Fruit fly (Drosophila melanogaster): ENCODE measurements around the gene CG11755.
A peak's percentile ranks its signal among the peaks of the same experiment; 100 is the strongest.

Gene CG11755

DNA sequence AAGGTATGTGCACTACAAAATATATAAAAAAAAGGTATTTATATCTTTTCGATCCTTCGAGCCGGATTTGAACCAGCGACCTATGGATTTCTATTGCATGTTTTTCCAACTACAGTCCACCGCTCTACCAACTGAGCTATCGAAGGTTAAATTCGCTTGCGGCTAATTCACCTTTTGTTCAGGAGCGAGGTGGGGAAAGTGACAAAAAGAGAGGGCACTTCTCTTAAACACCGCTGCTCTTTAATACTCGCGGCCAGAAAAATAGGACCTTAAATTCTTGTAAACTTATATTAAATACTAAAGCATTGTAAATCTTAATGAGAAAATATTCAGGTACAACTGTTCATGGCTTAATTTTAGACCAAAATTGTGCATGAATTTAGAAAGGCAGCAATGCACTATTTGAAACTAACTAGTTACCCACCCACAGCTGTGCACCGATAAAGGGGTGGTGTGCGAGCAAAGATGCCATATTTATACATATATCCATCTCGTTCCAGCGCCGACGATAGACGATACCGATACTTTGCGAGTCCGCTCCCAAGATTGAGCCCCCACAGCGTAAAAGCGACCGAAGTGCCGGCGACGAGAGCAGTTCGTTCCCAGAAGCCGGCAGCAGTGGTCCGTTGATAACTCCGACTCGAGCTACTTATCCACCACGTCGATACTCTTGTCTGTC is 7.5 kb upstream of the CG11755 start (continued):
- TF ChIP-seq CG6765 (GFP tag; optimal IDR thresholded peaks at IDR 0.05) (peak; percentile 98), sug (tag; optimal IDR thresholded peaks at IDR 0.05) (peak; percentile 93), CG11696 (GFP tag; IDR thresholded peaks at IDR 0.05) (peak; percentile 100), pita (GFP tag; optimal IDR thresholded peaks at IDR 0.05) (no peak), CG14965 (GFP tag; optimal IDR thresholded peaks at IDR 0.05; ENCODE audit: borderline replicate concordance) (peak; percentile 80), wor (GFP tag; IDR thresholded peaks at IDR 0.05) (peak; percentile 90), z (GFP tag; IDR thresholded peaks at IDR 0.05) (peak; percentile 80; the same call in 2 of the 3 replicates), CG6272 (GFP tag; IDR thresholded peaks at IDR 0.05) (peak; percentile 86), Oli (tag; optimal IDR thresholded peaks at IDR 0.05) (peak; percentile 98), Xrp1 (GFP tag; IDR thresholded peaks at IDR 0.05) (peak; percentile 99), fd102C (GFP tag; optimal IDR thresholded peaks at IDR 0.05) (peak; percentile 89), scrt (GFP tag; optimal IDR thresholded peaks at IDR 0.05) (peak; percentile 97), Tbp (GFP tag; optimal IDR thresholded peaks at IDR 0.05) (no peak), CG12104 (GFP tag; optimal IDR thresholded peaks at IDR 0.05) (peak; percentile 96), BtbVII (GFP tag; optimal IDR thresholded peaks at IDR 0.05) (peak; percentile 98), CG6654 (GFP tag; optimal IDR thresholded peaks at IDR 0.05) (peak; percentile 89), CG30431 (GFP tag; optimal IDR thresholded peaks at IDR 0.05) (peak; percentile 96), CG43689 (GFP tag; IDR thresholded peaks at IDR 0.05) (peak; percentile 92), Oaz (GFP tag; IDR thresholded peaks at IDR 0.05) (peak; percentile 88), CG18599 (GFP tag; optimal IDR thresholded peaks at IDR 0.05) (peak; percentile 99), CG18011 (GFP tag; optimal IDR thresholded peaks at IDR 0.05) (peak; percentile 90), knrl (GFP tag; IDR thresholded peaks at IDR 0.05; ENCODE audit: partially characterized antibody) (no peak; the same call in 1 of the 3 replicates), jigr1 (GFP tag; IDR thresholded peaks at IDR 0.05) (peak; percentile 80; the same call in 2 of the 3 replicates), CG17359 (tag; optimal IDR thresholded peaks at IDR 0.05) (peak; percentile 98), CG7928 (GFP tag; optimal IDR thresholded peaks at IDR 0.05) (peak; percentile 81), Hr39 (optimal IDR thresholded peaks at IDR 0.05) (no peak), Rx (GFP tag; IDR thresholded peaks at IDR 0.05) (peak; percentile 96), CG15514 (GFP tag; optimal IDR thresholded peaks at IDR 0.05) (peak; percentile 95), B-H1 (GFP tag; IDR thresholded peaks at IDR 0.05) (peak; percentile 95), CG31441 (GFP tag; IDR thresholded peaks at IDR 0.05) (peak; percentile 98), CG11093 (GFP tag; IDR thresholded peaks at IDR 0.05) (peak; percentile 90), eve (GFP tag; optimal IDR thresholded peaks at IDR 0.05) (no peak), bcd (GFP tag; optimal IDR thresholded peaks at IDR 0.05) (peak; percentile 98), HLHmδ (GFP tag; optimal IDR thresholded peaks at IDR 0.05) (peak; percentile 60), CG3726 (GFP tag; IDR thresholded peaks at IDR 0.05) (peak; percentile 93), CG8089 (GFP tag; optimal IDR thresholded peaks at IDR 0.05) (peak; percentile 95), pho (GFP tag; optimal IDR thresholded peaks at IDR 0.05) (peak; percentile 97), abd-A (tag; optimal IDR thresholded peaks at IDR 0.05) (peak; percentile 86), ewg (GFP tag; optimal IDR thresholded peaks at IDR 0.05) (peak; percentile 94), CG13424 (tag; optimal IDR thresholded peaks at IDR 0.05) (peak; percentile 98), Max (GFP tag; optimal IDR thresholded peaks at IDR 0.05) (peak; percentile 98), Side (GFP tag; optimal IDR thresholded peaks at IDR 0.05) (peak; percentile 98), tll (GFP tag; optimal IDR thresholded peaks at IDR 0.05) (peak in 1 of 2 experiments; percentile 64), CG2202 (tag; optimal IDR thresholded peaks at IDR 0.05) (peak; percentile 98), CG10274 (GFP tag; optimal IDR thresholded peaks at IDR 0.05) (peak; percentile 89), Antp (GFP tag; optimal IDR thresholded peaks at IDR 0.05) (peak; percentile 96), Awh (GFP tag; IDR thresholded peaks at IDR 0.05) (peak; percentile 98), hbn (GFP tag; IDR thresholded peaks at IDR 0.05; ENCODE audit: partially characterized antibody) (peak; percentile 65; the same call in 1 of the 2 replicates), CG8924 (tag; optimal IDR thresholded peaks at IDR 0.05) (peak; percentile 99)

Data from whole organism, embryonic.